Worm (Caenorhabditis elegans): ENCODE measurements around the gene pmt-2.

ce11 chrV:4637153-4637552 lies 8.8 kb downstream of the pmt-2 start:
- TF ChIP-seq unc-39 (tag; optimal IDR thresholded peaks at IDR 0.05), result no peak
- no peak for TF ChIP-seq ama-1 (optimal IDR thresholded peaks at IDR 0.05)
- TF ChIP-seq F13H6.1 (tag; optimal IDR thresholded peaks at IDR 0.05), result no peak
- TF ChIP-seq C34F6.9 (tag; optimal IDR thresholded peaks at IDR 0.05), result no peak
- TF ChIP-seq zag-1 (tag; optimal IDR thresholded peaks at IDR 0.05), result no peak
- no peak for TF ChIP-seq unc-62 (GFP tag; optimal IDR thresholded peaks at IDR 0.05)
- TF ChIP-seq ceh-16 (tag; optimal IDR thresholded peaks at IDR 0.05), result no peak
- TF ChIP-seq lin-39 (tag; optimal IDR thresholded peaks at IDR 0.05), result no peak
- TF ChIP-seq nhr-77 (tag; optimal IDR thresholded peaks at IDR 0.05), result no peak
- TF ChIP-seq ztf-11 (tag; optimal IDR thresholded peaks at IDR 0.05), result no peak
- no peak for TF ChIP-seq aly-2 (tag; optimal IDR thresholded peaks at IDR 0.05)

Measured in whole organism, L2 larva.